Fruit fly (Drosophila melanogaster) whole organism, wandering third instar larva: ENCODE data around the gene Pax.

Source experiments
- Abd-B ChIP-seq: fragments of >200 bp; optimal IDR thresholded peaks from 2 replicates; lab custom pipeline; 2017; ENCODE audit warnings: missing biosample characterization, missing genetic modification characterization
- CG32264 ChIP-seq: fragments of 200-800 bp; sonication (Bioruptor generic); optimal IDR thresholded peaks from 2 replicates; lab custom pipeline; 2016; ENCODE audit warnings: missing biosample characterization, missing genetic modification characterization
- CG9705 ChIP-seq: fragments of 200-800 bp; sonication (Bioruptor generic); optimal IDR thresholded peaks from 2 replicates; lab custom pipeline; 2018; ENCODE audit warnings: missing biosample characterization, mild to moderate bottlenecking, missing genetic modification characterization
- Dfd ChIP-seq: fragments of >200 bp; optimal IDR thresholded peaks from 2 replicates; lab custom pipeline; 2017; ENCODE audit warnings: missing biosample characterization, missing genetic modification characterization
- Dif ChIP-seq: fragments of 200-275, 200-300 bp; sonication (Bioruptor generic); optimal IDR thresholded peaks from 2 replicates; lab custom pipeline; 2018; ENCODE audit warnings: missing biosample characterization, missing genetic modification characterization; ENCODE audit not compliant: partially characterized antibody
- GATAd ChIP-seq: sonication (Bioruptor generic); optimal IDR thresholded peaks from 2 replicates; lab custom pipeline; 2016; ENCODE audit warnings: missing biosample characterization, missing genetic modification characterization
- HLH106 ChIP-seq: fragments of 200-800 bp; optimal IDR thresholded peaks from 3 replicates; lab custom pipeline; 2019; ENCODE audit warnings: missing biosample characterization, mild to moderate bottlenecking, missing genetic modification characterization, moderate library complexity
- Hnf4 ChIP-seq: fragments of 200-800 bp; sonication (Bioruptor generic); optimal IDR thresholded peaks from 2 replicates; lab custom pipeline; 2016; ENCODE audit warnings: missing biosample characterization, mild to moderate bottlenecking, missing genetic modification characterization
- Hr78 ChIP-seq: fragments of >200 bp; optimal IDR thresholded peaks from 2 replicates; lab custom pipeline; 2017; ENCODE audit warnings: missing biosample characterization, missing genetic modification characterization
- Hr83 ChIP-seq: fragments of 200-300 bp; sonication (Bioruptor generic); optimal IDR thresholded peaks from 2 replicates; lab custom pipeline; 2016; ENCODE audit warnings: missing biosample characterization, mild to moderate bottlenecking, missing genetic modification characterization, moderate library complexity; ENCODE audit not compliant: poor library complexity, severe bottlenecking
- Jra ChIP-seq: sonication (Bioruptor generic); optimal IDR thresholded peaks from 2 replicates; lab custom pipeline; 2016; ENCODE audit warnings: missing biosample characterization, missing genetic modification characterization
- Mio ChIP-seq: sonication (Bioruptor generic); optimal IDR thresholded peaks from 2 replicates; lab custom pipeline; 2016; ENCODE audit warnings: missing biosample characterization, missing genetic modification characterization
- N ChIP-seq: fragments of >200 bp; optimal IDR thresholded peaks from 2 replicates; lab custom pipeline; 2018; ENCODE audit warnings: missing biosample characterization, missing external identifiers, missing genetic modification characterization
- OdsH ChIP-seq: fragments of 200-800 bp; sonication (Bioruptor generic); optimal IDR thresholded peaks from 2 replicates; lab custom pipeline; 2016; ENCODE audit warnings: missing biosample characterization, mild to moderate bottlenecking, missing genetic modification characterization
- Rel ChIP-seq, 2 experiments: fragments of 200-800 bp; sonication (Bioruptor generic) in 1 of 2; optimal IDR thresholded peaks; 2 replicates in 1 of 2; 3 replicates in 1 of 2; lab custom pipeline; 2016 to 2019; ENCODE audit warnings: mild to moderate bottlenecking in 2 of 2, missing biosample characterization in 2 of 2, missing genetic modification characterization in 2 of 2, moderate library complexity in 1 of 2
- Sp1 ChIP-seq: fragments of 200-800 bp; sonication (Bioruptor generic); optimal IDR thresholded peaks from 3 replicates; lab custom pipeline; 2019; ENCODE audit warnings: missing biosample characterization, mild to moderate bottlenecking, missing genetic modification characterization, moderate library complexity
- br ChIP-seq: fragments of 200-800 bp; sonication (Bioruptor generic); optimal IDR thresholded peaks from 2 replicates; lab custom pipeline; 2016; ENCODE audit warnings: missing biosample characterization, missing genetic modification characterization
- brk ChIP-seq: fragments of 200-800 bp; sonication (Bioruptor generic); optimal IDR thresholded peaks from 2 replicates; lab custom pipeline; 2016; ENCODE audit warnings: missing biosample characterization, mild to moderate bottlenecking, missing genetic modification characterization
- dmrt93B ChIP-seq: fragments of 200-800 bp; sonication (Bioruptor generic); optimal IDR thresholded peaks from 2 replicates; lab custom pipeline; 2018; ENCODE audit warnings: missing biosample characterization, mild to moderate bottlenecking, missing genetic modification characterization
- dsf ChIP-seq: sonication (Bioruptor generic); optimal IDR thresholded peaks from 2 replicates; lab custom pipeline; 2016; ENCODE audit warnings: missing biosample characterization, missing genetic modification characterization, borderline replicate concordance
- ey ChIP-seq: fragments of 200-800 bp; sonication (Bioruptor generic); optimal IDR thresholded peaks from 2 replicates; lab custom pipeline; 2016; ENCODE audit warnings: missing biosample characterization, missing genetic modification characterization
- foxo ChIP-seq, 2 experiments: fragments of 200-800 bp; sonication (Bioruptor generic); optimal IDR thresholded peaks; 2 replicates in 1 of 2; 3 replicates in 1 of 2; lab custom pipeline; 2016 to 2017; ENCODE audit warnings: missing biosample characterization in 2 of 2, missing genetic modification characterization in 2 of 2
- fru ChIP-seq: fragments of 200-800 bp; sonication (Bioruptor generic); optimal IDR thresholded peaks from 3 replicates; lab custom pipeline; 2016; ENCODE audit warnings: missing biosample characterization, mild to moderate bottlenecking, missing genetic modification characterization
- h ChIP-seq: fragments of 200-800 bp; sonication (Bioruptor generic); optimal IDR thresholded peaks from 3 replicates; lab custom pipeline; 2016; ENCODE audit warnings: missing biosample characterization, mild to moderate bottlenecking, missing genetic modification characterization
- jim ChIP-seq: fragments of 175-275, 200-325 bp; sonication (Bioruptor generic); optimal IDR thresholded peaks from 2 replicates; lab custom pipeline; 2016; ENCODE audit warnings: missing biosample characterization, mild to moderate bottlenecking, missing genetic modification characterization
- lola ChIP-seq: fragments of >200 bp; optimal IDR thresholded peaks from 2 replicates; lab custom pipeline; 2017; ENCODE audit warnings: missing biosample characterization, missing genetic modification characterization
- pan ChIP-seq: fragments of >200 bp; optimal IDR thresholded peaks from 2 replicates; lab custom pipeline; 2017
- sage ChIP-seq: fragments of 200-800 bp; sonication (Bioruptor generic); optimal IDR thresholded peaks from 2 replicates; lab custom pipeline; 2016; ENCODE audit warnings: missing biosample characterization, mild to moderate bottlenecking, missing genetic modification characterization
- sv ChIP-seq: fragments of 200-800 bp; sonication (Bioruptor generic); optimal IDR thresholded peaks from 3 replicates; lab custom pipeline; 2016; ENCODE audit warnings: missing biosample characterization, missing genetic modification characterization
- usp ChIP-seq: fragments of >200 bp; optimal IDR thresholded peaks from 2 replicates; lab custom pipeline; 2017; ENCODE audit warnings: missing biosample characterization, missing genetic modification characterization
- woc ChIP-seq: sonication (Bioruptor generic); optimal IDR thresholded peaks from 2 replicates; lab custom pipeline; 2016; ENCODE audit warnings: missing biosample characterization, mild to moderate bottlenecking, missing genetic modification characterization

Pax gene

dm6 chr2L:19422642-19423041 lies 3.8 kb downstream of the Pax start:
- TF ChIP-seq fru (GFP tag; lab: Kevin White, UChicago) (no peak), woc (GFP tag; lab: Kevin White, UChicago) (no peak), dmrt93B (GFP tag; lab: Kevin White, UChicago) (no peak), Abd-B (GFP tag; lab: Kevin White, UChicago) (no peak), Hr83 (no peak), GATAd (GFP tag; lab: Kevin White, UChicago) (no peak), Hr78 (GFP tag; lab: Kevin White, UChicago) (no peak), jim (GFP tag; lab: Kevin White, UChicago) (no peak), Mio (no peak), Jra (GFP tag; lab: Kevin White, UChicago) (no peak), CG9705 (GFP tag; lab: Kevin White, UChicago) (no peak), br (no peak)

DNA sequence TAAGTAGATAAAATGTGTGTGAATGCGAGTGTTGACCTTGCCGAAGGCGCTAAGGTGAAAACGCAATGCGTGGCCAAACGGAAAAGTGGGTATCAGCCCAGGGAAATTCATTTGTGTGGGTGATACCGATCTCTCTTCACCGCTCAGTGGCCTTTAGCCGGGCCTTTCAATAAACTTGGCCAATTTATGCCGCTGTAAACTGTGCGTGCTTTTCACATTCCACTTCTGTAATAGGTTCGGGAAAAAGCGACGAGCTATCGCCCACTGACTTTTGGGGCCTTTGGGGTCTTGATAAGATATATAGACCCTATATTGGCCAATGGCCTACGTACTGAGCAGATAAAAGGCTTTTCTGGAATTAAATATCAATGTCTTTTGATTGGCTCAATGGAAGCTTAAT lies 4.8 kb downstream of the Pax start:
- TF ChIP-seq Hnf4 (GFP tag; lab: Kevin White, UChicago) (no peak), dmrt93B (GFP tag; lab: Kevin White, UChicago) (no peak)

DNA sequence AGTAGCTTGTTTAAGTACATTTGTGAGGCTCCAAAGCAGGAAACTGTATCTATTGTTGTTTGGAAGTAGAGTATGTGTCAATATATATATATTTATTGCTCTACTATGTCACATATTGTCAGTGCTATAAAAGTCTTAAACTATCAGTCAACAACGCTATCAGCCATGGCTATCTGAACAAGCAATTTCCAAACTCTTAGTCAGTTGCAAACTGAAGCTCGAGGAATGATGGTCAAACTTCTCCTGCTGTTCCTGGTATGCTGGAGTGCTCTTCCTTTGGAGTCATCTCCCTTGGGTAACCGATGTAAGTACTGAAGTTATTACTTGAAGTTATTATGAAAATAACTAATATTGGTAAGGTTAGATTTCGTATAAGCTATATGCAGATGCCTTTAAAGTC lies 7.5 kb downstream of the Pax start, which contains the start of gene lectin-37Db:
TSS of gene lectin-37Db (plus strand) at position 204 of the 400 bp plus-strand sequence.
- TF ChIP-seq Jra (GFP tag; lab: Kevin White, UChicago): no peak
- TF ChIP-seq Mio: no peak
- TF ChIP-seq dmrt93B (GFP tag; lab: Kevin White, UChicago): no peak
- TF ChIP-seq Sp1 (GFP tag; lab: Kevin White, UChicago): no peak
- TF ChIP-seq foxo (GFP tag; optimal IDR thresholded peaks at IDR 0.05; lab: Kevin White, UChicago): no peak
- TF ChIP-seq OdsH: no peak
- TF ChIP-seq ey (GFP tag; lab: Kevin White, UChicago): no peak
- no peak for TF ChIP-seq Dfd
- no peak for TF ChIP-seq brk (GFP tag; lab: Kevin White, UChicago)
- no peak for TF ChIP-seq pan (lab: Kevin White, UChicago)
- TF ChIP-seq CG32264 (GFP tag; lab: Kevin White, UChicago): no peak
- no peak for TF ChIP-seq Dif (GFP tag; lab: Kevin White, UChicago)
- no peak for TF ChIP-seq HLH106 (tag; lab: Kevin White, UChicago)
- TF ChIP-seq fru (GFP tag; lab: Kevin White, UChicago): no peak
- no peak for TF ChIP-seq jim (GFP tag; lab: Kevin White, UChicago)
- no peak for TF ChIP-seq N (GFP tag; lab: Kevin White, UChicago)
- TF ChIP-seq sage (GFP tag; lab: Kevin White, UChicago): no peak
- TF ChIP-seq sv: no peak
- TF ChIP-seq lola: no peak
- TF ChIP-seq h: no peak

DNA sequence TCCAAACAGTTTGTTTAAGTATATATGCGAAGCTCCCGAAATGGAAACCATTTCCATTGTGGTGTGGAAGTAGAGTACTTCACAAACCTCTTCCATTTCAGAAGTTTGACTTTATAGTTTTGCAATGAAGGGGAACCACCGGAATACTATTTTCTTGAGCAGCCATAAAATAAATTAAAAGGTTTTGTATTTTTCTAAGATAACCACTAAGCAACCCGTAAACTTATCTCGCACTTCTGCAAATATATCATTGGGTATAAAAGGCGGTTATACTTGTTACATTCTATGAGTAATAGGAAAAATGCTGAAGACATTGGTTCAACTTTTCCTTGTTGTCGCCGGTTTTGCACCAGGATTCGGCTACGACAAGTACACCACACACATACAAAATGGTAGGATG lies 8.4 kb downstream of the Pax start, which contains the start of gene lectin-37Da:
TSS of gene lectin-37Da (plus strand) at position 301 of the 400 bp plus-strand sequence.
- no peak for TF ChIP-seq Hr78 (GFP tag; lab: Kevin White, UChicago)
- TF ChIP-seq sage (GFP tag; lab: Kevin White, UChicago): no peak
- TF ChIP-seq pan (lab: Kevin White, UChicago): no peak
- no peak for TF ChIP-seq CG32264 (GFP tag; lab: Kevin White, UChicago)
- TF ChIP-seq CG9705 (GFP tag; lab: Kevin White, UChicago): no peak
- TF ChIP-seq Rel (GFP tag; optimal IDR thresholded peaks at IDR 0.05; lab: Kevin White, UChicago): no peak
- TF ChIP-seq Rel (tag; optimal IDR thresholded peaks at IDR 0.05; lab: Kevin White, UChicago): no peak
- no peak for TF ChIP-seq dsf (GFP tag; lab: Kevin White, UChicago)
- no peak for TF ChIP-seq dmrt93B (GFP tag; lab: Kevin White, UChicago)
- no peak for TF ChIP-seq foxo (GFP tag; optimal IDR thresholded peaks at IDR 0.05; lab: Kevin White, UChicago)
- TF ChIP-seq fru (GFP tag; lab: Kevin White, UChicago): no peak
- TF ChIP-seq OdsH: no peak
- no peak for TF ChIP-seq usp (GFP tag; lab: Kevin White, UChicago)
